Worm (Caenorhabditis elegans) whole organism, midembryonic: ENCODE results near the gene Y37H2A.13.

ENCODE experiments used
- cog-1 ChIP-seq: sonication (generic microtip); optimal IDR thresholded peaks from 2 replicates; lab custom pipeline; 2016; ENCODE audit warnings: missing genetic modification characterization, missing compliant biosample characterization
- flt-1 ChIP-seq: fragments of 200-800 bp; sonication (Bioruptor generic); IDR thresholded peaks from 2 replicates; pipeline ENCODE4 v1.3.6; 2022; ENCODE audit warnings: missing genetic modification characterization, missing compliant biosample characterization
- klf-2 ChIP-seq: fragments of 200-800 bp; sonication (Bioruptor generic); conservative IDR thresholded peaks from 2 replicates; pipeline ENCODE4 v1.3.6; 2022; ENCODE audit warnings: missing genetic modification reagents, missing genetic modification characterization, missing compliant biosample characterization
- med-1 ChIP-seq: sonication (generic microtip); optimal IDR thresholded peaks from 2 replicates; lab custom pipeline; 2017; ENCODE audit warnings: missing genetic modification characterization, mild to moderate bottlenecking, missing compliant biosample characterization, antibody characterized with exemption, missing genetic modification reagents; ENCODE audit not compliant: insufficient read depth
- ref-1 ChIP-seq: fragments of 200-800 bp; sonication (Bioruptor generic); conservative IDR thresholded peaks from 2 replicates; pipeline ENCODE4 v1.3.6; 2022; ENCODE audit warnings: missing genetic modification reagents, missing genetic modification characterization, missing compliant biosample characterization
- tab-1 ChIP-seq: fragments of 200-800 bp; sonication (Bioruptor generic); IDR thresholded peaks from 2 replicates; pipeline ENCODE4 v1.3.6; 2022; ENCODE audit warnings: missing genetic modification characterization, missing compliant biosample characterization
- ztf-23 ChIP-seq: fragments of 200-800 bp; sonication (Bioruptor generic); IDR thresholded peaks from 2 replicates; pipeline ENCODE4 v1.3.6; 2022; ENCODE audit warnings: missing genetic modification reagents, missing genetic modification characterization, missing compliant biosample characterization
- ztf-29 ChIP-seq: fragments of 200-800 bp; sonication (Bioruptor generic); IDR thresholded peaks from 2 replicates; pipeline ENCODE4 v1.3.6; 2022; ENCODE audit warnings: missing genetic modification reagents, missing genetic modification characterization, missing compliant biosample characterization

DNA sequence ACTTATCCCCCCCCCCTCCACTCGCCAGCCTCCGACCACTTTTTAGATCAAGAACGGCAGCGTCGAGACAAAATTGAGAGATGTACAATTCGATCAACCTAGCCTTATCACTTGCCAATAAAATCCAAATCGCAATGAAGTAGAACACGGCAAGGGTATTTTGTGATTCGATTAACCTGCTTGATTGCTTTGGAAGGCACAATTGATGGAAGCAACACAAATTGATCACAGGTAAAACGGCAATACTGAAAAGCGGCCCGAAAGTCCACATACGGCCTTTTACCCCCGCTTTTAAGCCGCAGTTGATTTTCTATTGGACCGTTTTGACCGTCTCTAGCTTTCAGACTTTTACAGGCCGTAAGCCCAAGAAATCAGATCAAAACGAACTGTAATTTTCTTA, 45.7 kb downstream of the Y37H2A.13 start, which contains the start of gene clec-245:
- no peak for TF ChIP-seq ztf-29
- TF ChIP-seq ztf-23, result no peak
- no peak for TF ChIP-seq ref-1 (GFP tag; lab: Robert Waterston, UW)
- TF ChIP-seq flt-1 (GFP tag; lab: Robert Waterston, UW), result no peak
- no peak for TF ChIP-seq tab-1 (GFP tag; lab: Robert Waterston, UW)
- no peak for TF ChIP-seq klf-2
- no peak for TF ChIP-seq med-1
- no peak for TF ChIP-seq cog-1 (tag; lab: Kevin White, UChicago)
